Worm (Caenorhabditis elegans): ENCODE data around the gene mvb-12.

The mvb-12 gene

DNA sequence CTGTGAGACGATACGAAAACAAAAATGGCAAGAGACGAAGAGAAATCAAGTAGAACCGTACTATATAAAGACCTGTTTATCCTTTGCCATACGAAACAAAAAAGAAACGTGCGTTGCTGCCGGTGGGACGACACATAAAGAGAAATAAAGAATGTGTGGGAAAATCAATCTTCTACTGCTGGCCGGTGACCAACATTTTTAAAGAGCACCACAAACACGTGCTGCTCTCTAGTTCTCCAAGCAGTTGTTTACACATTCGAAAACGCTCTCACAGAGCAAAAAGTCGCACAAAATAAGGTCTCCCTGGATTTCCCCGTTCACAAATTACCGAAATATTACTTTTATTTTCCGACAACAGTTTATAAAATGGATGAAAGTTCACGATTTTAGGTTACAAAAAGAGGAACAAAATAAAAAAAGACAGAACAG lies 40.8 kb upstream of the mvb-12 start, which contains the start of gene imp-3 (continued):
- no peak for TF ChIP-seq akir-1 (GFP tag; optimal IDR thresholded peaks at IDR 0.05)
- TF ChIP-seq ceh-91 (GFP tag; IDR thresholded peaks at IDR 0.05): peak; percentile 15; the same call in 1 of the 2 replicates
- peak; percentile 18 for TF ChIP-seq ztf-18 (tag; optimal IDR thresholded peaks at IDR 0.05)
- peak; percentile 56 for TF ChIP-seq repo-1 (tag; optimal IDR thresholded peaks at IDR 0.05)
- peak; percentile 66; the same call in 1 of the 2 replicates for TF ChIP-seq Y95B8A.8 (GFP tag; IDR thresholded peaks at IDR 0.05)
- peak; percentile 73 for TF ChIP-seq mcd-1 (GFP tag; IDR thresholded peaks at IDR 0.05)
- TF ChIP-seq pbrm-1 (GFP tag; IDR thresholded peaks at IDR 0.05): peak; percentile 62
- TF ChIP-seq egl-44 (GFP tag; IDR thresholded peaks at IDR 0.05): 0 out of 2 replicates have a peak, but pooled peaks have one; percentile 48
- TF ChIP-seq K11D2.4 (GFP tag; IDR thresholded peaks at IDR 0.05): peak; percentile 61
- TF ChIP-seq ceh-27 (GFP tag; optimal IDR thresholded peaks at IDR 0.05): peak; percentile 7

DNA sequence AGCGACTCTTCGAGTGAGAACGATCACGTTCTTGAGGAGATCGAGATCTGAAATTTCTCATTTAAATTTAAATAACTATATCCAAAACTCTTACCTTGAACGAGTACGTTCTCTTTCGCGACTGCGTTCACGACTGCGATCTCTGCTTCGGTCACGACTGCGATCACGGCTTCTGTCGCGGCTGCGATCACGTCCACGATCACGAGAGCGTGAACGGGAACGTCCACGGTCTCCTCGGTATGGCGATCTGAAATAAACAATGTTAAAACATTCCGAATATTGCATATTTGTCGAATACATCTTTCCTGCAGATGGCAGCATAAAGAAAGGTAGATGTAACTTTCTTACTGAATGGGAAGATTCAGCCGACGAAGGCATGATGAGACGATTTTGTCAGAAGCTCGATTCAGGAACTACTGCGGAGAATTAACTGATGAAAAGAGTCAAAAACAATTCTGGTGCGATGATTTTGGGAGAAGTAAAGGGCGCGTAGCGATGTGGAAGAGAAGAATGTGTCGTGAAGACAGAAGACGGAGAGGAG lies 40.1 kb upstream of the mvb-12 start:
- TF ChIP-seq let-526 (GFP tag; IDR thresholded peaks at IDR 0.05): 0 out of 2 replicates have a peak, but pooled peaks have one; percentile 47
- TF ChIP-seq F39B2.1 (GFP tag; IDR thresholded peaks at IDR 0.05): no peak
- TF ChIP-seq egl-44 (GFP tag; IDR thresholded peaks at IDR 0.05): no peak
- TF ChIP-seq egl-18 (GFP tag; IDR thresholded peaks at IDR 0.05): no peak
- peak; percentile 36; the same call in 1 of the 2 replicates for TF ChIP-seq zfh-2 (GFP tag; conservative IDR thresholded peaks at IDR 0.05)
- no peak for TF ChIP-seq lsl-1 (GFP tag; optimal IDR thresholded peaks at IDR 0.05)
- TF ChIP-seq ets-4 (GFP tag; optimal IDR thresholded peaks at IDR 0.05): no peak
- no peak for TF ChIP-seq madf-6 (GFP tag; IDR thresholded peaks at IDR 0.05)
- peak; percentile 57; the same call in 1 of the 2 replicates for TF ChIP-seq madf-3 (GFP tag; IDR thresholded peaks at IDR 0.05)
- TF ChIP-seq nhr-120 (GFP tag; IDR thresholded peaks at IDR 0.05): no peak
- no peak for TF ChIP-seq ztf-28 (GFP tag; IDR thresholded peaks at IDR 0.05)
- TF ChIP-seq C06A6.2 (GFP tag; conservative IDR thresholded peaks at IDR 0.05): no peak
- peak; percentile 7; the same call in 1 of the 2 replicates for TF ChIP-seq mcd-1 (GFP tag; IDR thresholded peaks at IDR 0.05)
- no peak for TF ChIP-seq ztf-25 (GFP tag; IDR thresholded peaks at IDR 0.05)
- TF ChIP-seq dpl-1 (GFP tag; optimal IDR thresholded peaks at IDR 0.05): no peak
- TF ChIP-seq F37B4.10 (GFP tag; IDR thresholded peaks at IDR 0.05): no peak
- no peak for TF ChIP-seq efl-1 (GFP tag; optimal IDR thresholded peaks at IDR 0.05)
- TF ChIP-seq ceh-100 (GFP tag; IDR thresholded peaks at IDR 0.05): no peak
- TF ChIP-seq pbrm-1 (GFP tag; IDR thresholded peaks at IDR 0.05): no peak
- 0 out of 2 replicates have a peak, but pooled peaks have one; percentile 12 for TF ChIP-seq madf-8 (GFP tag; conservative IDR thresholded peaks at IDR 0.05)
- no peak for TF ChIP-seq ceh-58 (GFP tag; IDR thresholded peaks at IDR 0.05)
- no peak for TF ChIP-seq xnd-1 (tag; optimal IDR thresholded peaks at IDR 0.05)
- no peak for TF ChIP-seq nhr-27 (tag; optimal IDR thresholded peaks at IDR 0.05)
- TF ChIP-seq somi-1 (GFP tag; optimal IDR thresholded peaks at IDR 0.05): no peak
- no peak for TF ChIP-seq pha-4 (tag; optimal IDR thresholded peaks at IDR 0.05)

DNA sequence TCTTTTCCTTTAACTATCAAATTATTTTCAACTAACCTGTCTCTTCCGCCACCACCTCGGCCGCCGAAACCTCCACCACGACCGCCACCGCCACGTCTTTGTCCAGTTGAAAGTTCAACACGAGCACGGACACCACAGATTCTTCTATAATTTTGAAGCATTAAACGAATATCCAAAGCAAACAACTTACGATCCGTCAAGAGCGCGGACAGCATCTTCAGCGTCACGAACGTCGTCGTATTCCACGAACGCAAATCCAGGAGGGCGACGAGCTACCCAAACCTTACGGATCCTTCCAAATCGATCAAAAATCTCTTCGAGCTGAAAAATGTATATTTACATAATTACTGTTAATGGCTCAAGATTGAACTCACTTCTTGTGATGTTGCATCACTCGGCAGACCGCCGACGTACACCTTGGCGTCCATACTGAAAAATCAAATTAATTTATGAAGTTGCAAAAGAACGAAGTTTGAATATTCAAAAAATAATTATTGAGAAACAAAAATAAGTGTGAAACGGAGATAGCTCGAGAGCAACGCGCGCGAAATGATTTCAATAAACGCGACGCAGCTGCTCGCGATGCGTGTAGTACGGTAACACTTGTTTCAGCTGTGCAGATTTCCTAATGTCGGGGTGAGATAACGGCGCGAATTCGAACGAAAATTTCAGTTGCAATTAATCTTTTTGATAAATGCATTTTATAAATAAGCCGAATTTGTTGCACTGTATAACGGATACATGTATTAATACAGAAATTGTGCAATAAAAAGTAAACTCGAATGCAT lies 39.3 kb upstream of the mvb-12 start, which contains the start of gene rsp-6:
TSS of gene rsp-6 (minus strand) at position 429 of the 788 bp plus-strand sequence.
- TF ChIP-seq nfyb-1 (GFP tag; IDR thresholded peaks at IDR 0.05) (peak; percentile 77), F37B4.10 (GFP tag; IDR thresholded peaks at IDR 0.05) (no peak), Y67H2A.10 (GFP tag; conservative IDR thresholded peaks at IDR 0.05) (peak; percentile 18; the same call in 1 of the 2 replicates), aptf-2 (GFP tag; conservative IDR thresholded peaks at IDR 0.05) (peak; percentile 29; the same call in 1 of the 2 replicates), dpff-1 (tag; optimal IDR thresholded peaks at IDR 0.05) (no peak), zfh-2 (GFP tag; conservative IDR thresholded peaks at IDR 0.05) (no peak), aptf-3 (GFP tag; IDR thresholded peaks at IDR 0.05) (no peak), chd-7 (tag; optimal IDR thresholded peaks at IDR 0.05) (no peak), somi-1 (GFP tag; optimal IDR thresholded peaks at IDR 0.05) (no peak), ztf-25 (GFP tag; IDR thresholded peaks at IDR 0.05) (no peak), rpc-1 (optimal IDR thresholded peaks at IDR 0.05) (no peak), rpc-1 (tag; optimal IDR thresholded peaks at IDR 0.05) (no peak), nhr-90 (tag; optimal IDR thresholded peaks at IDR 0.05) (peak; percentile 19), fkh-3 (tag; optimal IDR thresholded peaks at IDR 0.05) (no peak), K11D2.4 (GFP tag; IDR thresholded peaks at IDR 0.05) (no peak), madf-6 (GFP tag; IDR thresholded peaks at IDR 0.05) (peak; percentile 95), nhr-120 (GFP tag; IDR thresholded peaks at IDR 0.05) (0 out of 2 replicates have a peak, but pooled peaks have one; percentile 43), lin-40 (tag; optimal IDR thresholded peaks at IDR 0.05) (peak; percentile 63), pbrm-1 (GFP tag; IDR thresholded peaks at IDR 0.05) (0 out of 2 replicates have a peak, but pooled peaks have one; percentile 67), atf-7 (tag; optimal IDR thresholded peaks at IDR 0.05) (no peak)

Measured in whole organism, young adult.